Fruit fly (Drosophila melanogaster) S2 (cell line): ENCODE results near the gene Cad87A.

ENCODE experiments used
- CG8478 ChIP-seq: fragments of >200 bp; optimal IDR thresholded peaks from 2 replicates; lab custom pipeline; 2018
- CTCF ChIP-seq, 2 experiments: fragments of >200 bp; optimal IDR thresholded peaks; 2 replicates each; lab custom pipeline; 2018

Gene Cad87A

DNA sequence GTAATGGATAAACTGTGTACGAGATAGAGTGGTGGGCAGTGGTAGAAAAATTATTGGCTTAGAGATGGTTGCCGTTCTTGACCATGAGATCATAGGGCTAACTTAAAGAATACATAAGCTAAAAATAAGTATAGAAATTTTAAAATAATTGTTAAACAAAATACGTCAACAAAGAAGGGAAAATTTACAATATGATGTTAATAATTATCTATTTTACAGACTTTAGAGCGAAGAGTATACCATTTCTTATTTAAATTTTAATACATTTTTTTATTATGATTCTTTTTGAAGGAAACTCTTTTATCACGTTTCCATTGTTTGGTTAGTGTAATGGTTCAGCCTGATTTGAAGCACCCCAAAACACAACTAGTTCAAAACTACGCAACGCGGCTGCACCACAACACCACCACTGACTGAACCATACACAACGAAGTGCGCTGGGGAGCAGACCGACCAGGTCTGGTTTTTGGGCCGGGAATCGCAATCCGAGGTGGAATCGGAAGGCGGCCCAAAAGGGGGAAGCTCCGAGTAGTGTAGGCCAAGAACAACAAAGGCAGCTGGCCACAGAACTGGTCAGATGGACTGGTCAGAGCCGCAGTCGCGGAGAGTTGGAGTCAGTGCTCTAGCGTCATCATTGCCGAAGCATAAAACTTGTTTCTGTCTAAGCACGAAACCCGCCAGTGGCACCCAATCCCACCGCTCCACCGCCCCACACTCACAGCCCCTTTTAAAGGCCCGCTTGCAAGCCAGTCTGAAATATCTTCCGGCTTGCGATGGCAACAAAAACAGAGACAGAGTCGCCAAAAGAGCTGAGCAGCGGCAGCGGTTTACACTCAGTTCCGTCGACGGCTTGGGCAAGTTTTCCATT, 3.2 kb downstream of the Cad87A start:
- TF ChIP-seq CG8478 (lab: Kevin White, UChicago) (no peak), CTCF (optimal IDR thresholded peaks at IDR 0.05; lab: Kevin White, UChicago) (no peak)

dm6 chr3R:11941116-11941515, 7.8 kb downstream of the Cad87A start:
- TF ChIP-seq CG8478 (lab: Kevin White, UChicago): no peak

DNA sequence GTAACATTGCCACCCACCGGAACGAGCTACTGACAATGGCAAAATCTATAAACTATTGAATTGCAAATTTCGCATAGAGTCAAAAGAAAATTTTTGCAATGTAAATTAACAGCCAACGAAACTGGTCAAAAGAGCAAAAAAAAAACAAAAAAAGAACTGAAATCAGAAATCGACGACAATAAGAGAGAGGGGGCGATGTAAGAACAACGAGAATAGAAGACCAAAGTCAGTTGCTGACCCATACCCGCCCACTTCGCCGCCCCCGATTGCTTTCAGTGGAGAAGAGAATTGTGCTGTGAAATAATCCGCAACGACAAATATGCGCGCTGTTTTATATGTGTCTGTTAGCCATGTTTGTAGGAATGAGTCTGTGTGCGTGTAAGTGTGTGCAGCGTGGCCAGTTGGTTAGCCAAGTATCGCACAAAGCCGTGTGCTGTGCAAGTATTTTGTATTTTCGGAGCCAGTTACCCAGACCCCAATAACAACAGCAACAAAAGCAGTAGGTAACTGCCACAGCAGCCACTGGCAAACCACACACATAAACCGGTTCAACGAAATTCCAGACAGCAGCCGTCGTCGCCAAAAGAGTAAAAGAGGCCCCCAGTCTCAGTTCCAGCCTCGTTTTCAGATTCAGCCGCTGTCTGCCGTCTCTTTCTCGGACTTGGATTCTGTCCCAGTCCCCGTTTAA, 11.4 kb downstream of the Cad87A start:
- no peak for TF ChIP-seq CG8478 (lab: Kevin White, UChicago)
- no peak for TF ChIP-seq CTCF (optimal IDR thresholded peaks at IDR 0.05; lab: Kevin White, UChicago)

DNA sequence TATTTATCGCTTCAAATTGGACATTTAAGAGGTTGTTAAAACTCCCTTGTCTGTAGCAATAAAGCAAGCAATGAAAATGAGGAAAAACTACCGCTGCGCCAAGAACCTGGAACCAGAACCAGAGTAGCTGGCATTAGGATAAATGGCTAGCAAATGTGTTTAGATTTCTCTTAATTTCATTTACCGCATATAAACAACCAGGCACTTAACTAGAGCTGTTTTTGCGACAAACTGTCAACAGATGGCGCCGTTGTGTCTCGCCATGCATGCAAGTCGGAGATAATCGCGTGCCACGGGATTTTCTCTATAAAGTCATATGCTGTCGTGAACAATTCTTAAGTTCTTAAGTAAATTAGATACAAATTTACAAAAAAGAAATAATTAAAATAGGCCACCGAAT, 15.0 kb downstream of the Cad87A start:
- TF ChIP-seq CG8478 (lab: Kevin White, UChicago) (no peak), CTCF (optimal IDR thresholded peaks at IDR 0.05; lab: Kevin White, UChicago) (peak; percentile 52 to 55)

DNA sequence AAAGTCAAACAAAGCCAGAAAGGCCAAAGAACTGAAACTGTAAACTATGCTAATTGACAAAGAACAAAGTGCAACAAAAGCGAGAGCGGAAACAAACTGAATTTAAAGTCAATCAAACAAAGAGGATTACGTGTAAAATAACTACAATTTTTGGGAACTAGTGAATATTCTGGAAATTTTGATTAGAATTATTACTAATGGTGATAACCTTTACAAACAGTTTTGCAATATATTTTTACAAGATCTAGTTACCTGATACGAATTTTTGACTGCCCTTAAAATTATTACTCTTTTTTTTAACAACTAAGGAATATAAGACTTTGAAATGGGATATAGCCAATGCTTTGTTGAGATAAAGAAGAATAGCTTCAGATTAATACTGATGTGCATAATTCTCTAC, 18.0 kb downstream of the Cad87A start, which contains the start of gene CG14731:
Gene CG14731 (plus strand): TSS at position 301 of the 400 bp plus-strand sequence.
- no peak for TF ChIP-seq CTCF (optimal IDR thresholded peaks at IDR 0.05; lab: Kevin White, UChicago)
- no peak for TF ChIP-seq CG8478 (lab: Kevin White, UChicago)

dm6 chr3R:11920605-11921004, 28.3 kb downstream of the Cad87A start:
- no peak for TF ChIP-seq CG8478 (lab: Kevin White, UChicago)
- TF ChIP-seq CTCF (optimal IDR thresholded peaks at IDR 0.05; lab: Kevin White, UChicago): no peak

DNA sequence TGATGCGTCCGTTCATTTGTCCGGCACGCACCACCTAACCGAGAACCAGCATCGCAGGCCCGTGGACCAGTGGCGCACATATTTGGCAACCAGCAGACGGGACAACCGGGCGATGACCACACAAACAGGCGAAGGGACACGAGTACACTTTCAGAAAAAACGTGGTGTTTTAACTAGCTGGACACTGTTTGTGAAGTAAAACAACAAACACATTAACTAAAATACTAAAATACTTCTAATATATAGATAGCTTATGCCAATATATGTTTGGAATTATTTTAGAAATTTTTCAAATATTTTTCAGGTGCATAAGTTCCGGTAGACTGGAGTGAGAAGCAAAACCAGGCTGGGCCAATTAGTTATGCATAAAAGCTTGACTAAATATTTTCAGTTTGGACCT, 46.0 kb downstream of the Cad87A start:
- TF ChIP-seq CTCF (optimal IDR thresholded peaks at IDR 0.05; lab: Kevin White, UChicago) (no peak), CG8478 (lab: Kevin White, UChicago) (no peak)

dm6 chr3R:11897282-11897681, 51.6 kb downstream of the Cad87A start, which contains the start of gene CG34307:
Gene CG34307, plus strand, starts transcription at chr3R:11897582.
- TF ChIP-seq CTCF (optimal IDR thresholded peaks at IDR 0.05; lab: Kevin White, UChicago): no peak
- no peak for TF ChIP-seq CG8478 (lab: Kevin White, UChicago)

DNA sequence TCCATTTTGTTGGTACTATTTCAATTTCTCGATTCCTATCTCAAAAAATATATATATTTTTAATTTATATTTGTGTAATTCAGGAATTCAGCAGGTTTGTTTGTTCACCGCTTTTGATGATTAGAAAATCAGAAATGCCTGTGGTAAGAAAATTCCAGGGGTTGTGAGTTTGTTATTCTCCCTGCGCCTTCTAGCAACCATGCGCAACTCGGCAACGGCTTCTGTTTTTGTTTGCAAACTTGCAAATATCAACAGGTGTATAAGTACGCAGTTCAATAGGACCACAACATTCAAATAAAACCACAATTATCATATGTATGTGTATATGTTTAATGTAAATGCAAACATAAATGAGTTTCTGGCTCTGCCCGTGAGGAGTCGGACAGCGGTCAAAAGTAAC, 55.7 kb downstream of the Cad87A start, which contains the start of gene Dnali1:
Gene Dnali1 (minus strand): TSS at position 101 of the 400 bp plus-strand sequence.
- TF ChIP-seq CG8478 (lab: Kevin White, UChicago) (no peak), CTCF (optimal IDR thresholded peaks at IDR 0.05; lab: Kevin White, UChicago) (no peak)

DNA sequence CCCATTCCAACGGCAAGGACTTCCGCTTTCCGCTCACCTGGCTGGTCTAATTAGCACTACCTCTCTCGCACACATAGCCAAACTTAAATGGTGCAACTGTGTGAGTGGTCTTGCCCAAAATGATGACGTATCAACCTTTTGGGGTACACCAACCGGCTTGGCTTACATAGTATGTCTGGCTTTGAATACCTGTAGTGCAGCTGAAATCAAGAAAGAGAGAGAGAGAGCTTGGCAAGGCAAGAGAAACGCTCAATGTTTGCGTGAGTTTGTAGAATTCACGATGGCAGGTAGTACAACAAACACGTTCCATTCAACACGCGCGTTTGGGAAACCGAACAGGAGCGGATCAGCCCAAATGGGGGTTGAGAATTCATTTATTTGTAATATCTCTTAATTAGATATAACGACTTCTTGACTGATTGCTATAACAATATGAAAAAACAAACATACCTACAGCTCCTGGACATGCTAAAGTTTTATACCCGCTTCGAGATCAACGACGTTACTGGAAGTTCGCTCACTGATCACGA, 60.8 kb downstream of the Cad87A start:
- TF ChIP-seq CTCF (optimal IDR thresholded peaks at IDR 0.05; lab: Kevin White, UChicago): no peak
- TF ChIP-seq CG8478 (lab: Kevin White, UChicago): no peak

- no peak for TF ChIP-seq CTCF (optimal IDR thresholded peaks at IDR 0.05; lab: Kevin White, UChicago)
- no peak for TF ChIP-seq CG8478 (lab: Kevin White, UChicago)
Observed at dm6 chr3R:11887114-11888037, 61.6 kb downstream of the Cad87A start, which contains the start of gene mthl5. Gene mthl5, minus strand, starts transcription at chr3R:11887168.

DNA sequence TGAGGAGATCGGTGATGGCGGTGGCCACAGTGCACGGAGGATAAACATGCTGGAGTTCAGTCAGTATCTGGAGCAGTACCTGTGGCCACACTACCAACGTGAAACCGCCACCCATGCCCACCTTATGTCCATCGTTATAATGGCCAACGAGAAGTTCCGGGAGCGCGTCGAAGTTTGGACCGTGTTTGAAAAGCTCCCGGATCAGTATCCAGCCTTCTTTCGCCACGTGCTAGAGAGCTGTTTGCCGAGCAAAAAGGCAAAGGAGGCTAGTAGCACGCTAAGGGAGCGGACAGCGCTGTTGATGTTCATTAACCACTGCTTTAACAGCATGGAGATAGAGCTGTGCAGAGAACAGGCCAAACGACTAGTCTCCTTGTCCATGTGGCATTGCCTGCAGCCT, 65.8 kb downstream of the Cad87A start:
- TF ChIP-seq CTCF (optimal IDR thresholded peaks at IDR 0.05; lab: Kevin White, UChicago) (no peak), CG8478 (lab: Kevin White, UChicago) (no peak)

- TF ChIP-seq CTCF (optimal IDR thresholded peaks at IDR 0.05; lab: Kevin White, UChicago): no peak
- TF ChIP-seq CG8478 (lab: Kevin White, UChicago): no peak
Observed at dm6 chr3R:11882506-11882953, 66.4 kb downstream of the Cad87A start, which contains the start of the genes CG6962 and CG31368. Gene CG6962, minus strand, starts transcription at chr3R:11882534. Gene CG31368, plus strand, starts transcription at chr3R:11882790.

DNA sequence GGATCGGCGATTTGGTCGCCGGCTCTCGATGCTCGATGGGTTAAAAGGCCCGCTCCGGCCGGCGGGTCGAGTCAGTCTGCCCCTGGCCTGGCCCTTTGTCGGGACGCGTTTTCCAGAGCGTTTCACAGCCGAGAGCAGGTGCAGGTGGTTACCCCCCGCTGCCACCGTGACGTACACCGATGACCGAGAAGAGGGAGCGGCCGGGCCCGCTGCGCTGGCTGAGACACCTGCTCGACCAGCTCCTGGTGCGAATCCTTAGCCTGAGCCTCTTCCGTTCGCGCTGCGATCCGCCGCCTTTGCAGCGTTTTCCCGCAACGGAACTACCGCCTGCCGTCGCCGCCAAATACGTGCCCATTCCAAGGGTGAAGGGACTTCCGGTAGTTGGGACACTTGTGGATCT, 71.8 kb downstream of the Cad87A start, which contains the start of gene sad:
Gene sad (plus strand): TSS at position 74 of the 400 bp plus-strand sequence.
- TF ChIP-seq CG8478 (lab: Kevin White, UChicago) (no peak), CTCF (optimal IDR thresholded peaks at IDR 0.05; lab: Kevin White, UChicago) (no peak)
